Worm (Caenorhabditis elegans) whole organism, L1 larva: ENCODE measurements around the gene bgnt-1.5.

Experiments
- hlh-17 ChIP-seq: fragments of 200-800 bp; sonication (Bioruptor generic); optimal IDR thresholded peaks from 2 replicates; lab custom pipeline; 2018; ENCODE audit warnings: missing genetic modification characterization, mild to moderate bottlenecking, missing compliant biosample characterization, moderate library complexity, borderline replicate concordance
- mep-1 ChIP-seq: fragments of 150-350 bp; optimal IDR thresholded peaks from 2 replicates; lab custom pipeline; 2014; ENCODE audit warnings: missing biosample characterization, missing genetic modification characterization
- nhr-237 ChIP-seq: fragments of 150-350 bp; optimal IDR thresholded peaks from 2 replicates; lab custom pipeline; 2014; ENCODE audit warnings: missing biosample characterization, missing genetic modification characterization

DNA sequence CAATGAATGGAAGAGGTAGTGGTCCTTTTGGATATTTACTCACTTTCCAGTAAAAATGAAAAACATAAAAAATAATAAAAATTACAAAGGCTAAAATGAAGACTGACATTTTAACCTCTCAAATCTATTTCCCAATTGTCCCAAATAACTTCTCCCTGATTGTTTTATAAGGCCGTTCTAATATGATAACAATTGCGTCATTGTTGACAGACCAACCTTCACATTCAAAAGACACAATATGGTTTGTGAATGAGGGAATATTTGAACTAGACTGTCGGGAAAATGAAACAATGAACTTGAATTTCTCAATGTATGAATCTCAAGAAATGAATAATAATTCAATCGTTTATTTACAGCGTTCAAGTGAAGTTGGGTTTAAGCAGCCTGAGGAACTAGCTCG is 35.1 kb upstream of the bgnt-1.5 start, which contains the start of gene cyp-14A1:
- TF ChIP-seq hlh-17 (GFP tag; lab: Kevin White, UChicago) = no peak
- no peak for TF ChIP-seq nhr-237 (tag; lab: Kevin White, UChicago)
- no peak for TF ChIP-seq mep-1 (tag; lab: Kevin White, UChicago)
